Worm (Caenorhabditis elegans) whole organism, L2 larva: ENCODE data around the gene pgp-13.

ENCODE experiments used
- C34F6.9 ChIP-seq: fragments of 150-350 bp; optimal IDR thresholded peaks from 2 replicates; lab custom pipeline; 2014; ENCODE audit warnings: missing biosample characterization, missing genetic modification characterization
- F13H6.1 ChIP-seq: sonication (generic microtip); optimal IDR thresholded peaks from 2 replicates; lab custom pipeline; 2016; ENCODE audit warnings: missing genetic modification characterization, missing compliant biosample characterization
- Y55F3AM.14 ChIP-seq: fragments of 200-800 bp; sonication (Bioruptor generic); optimal IDR thresholded peaks from 2 replicates; lab custom pipeline; 2018; ENCODE audit warnings: mild to moderate bottlenecking, missing genetic modification characterization, missing compliant biosample characterization
- alr-1 ChIP-seq: fragments of 150-350 bp; optimal IDR thresholded peaks from 2 replicates; lab custom pipeline; 2014; ENCODE audit warnings: missing biosample characterization, missing genetic modification characterization
- ama-1 ChIP-seq: fragments of 150-350 bp; optimal IDR thresholded peaks from 2 replicates; lab custom pipeline; 2018; ENCODE audit warnings: inconsistent platforms
- blmp-1 ChIP-seq: sonication (generic microtip); optimal IDR thresholded peaks from 2 replicates; lab custom pipeline; 2017; ENCODE audit warnings: missing genetic modification characterization, mild to moderate bottlenecking, missing compliant biosample characterization, antibody characterized with exemption, moderate library complexity; ENCODE audit not compliant: insufficient read depth
- ceh-16 ChIP-seq: fragments of 150-350 bp; optimal IDR thresholded peaks from 2 replicates; lab custom pipeline; 2014; ENCODE audit warnings: missing biosample characterization, missing genetic modification characterization
- ceh-82 ChIP-seq: fragments of 150-350 bp; optimal IDR thresholded peaks from 2 replicates; lab custom pipeline; 2014; ENCODE audit warnings: missing biosample characterization, missing genetic modification characterization
- crh-2 ChIP-seq: sonication (generic microtip); optimal IDR thresholded peaks from 2 replicates; lab custom pipeline; 2017; ENCODE audit warnings: missing biosample characterization, missing genetic modification characterization
- dmd-4 ChIP-seq: sonication (generic microtip); optimal IDR thresholded peaks from 2 replicates; lab custom pipeline; 2017; ENCODE audit warnings: missing biosample characterization, missing genetic modification characterization
- egl-27 ChIP-seq: sonication (generic microtip); optimal IDR thresholded peaks from 3 replicates; lab custom pipeline; 2017; ENCODE audit warnings: missing biosample characterization, missing genetic modification reagents, missing genetic modification characterization
- elt-1 ChIP-seq: fragments of 150-350 bp; optimal IDR thresholded peaks from 2 replicates; lab custom pipeline; 2014; ENCODE audit warnings: missing biosample characterization, missing genetic modification characterization
- fos-1 ChIP-seq: fragments of 150-350 bp; optimal IDR thresholded peaks from 2 replicates; lab custom pipeline; 2014; ENCODE audit warnings: missing biosample characterization, missing genetic modification characterization
- lin-11 ChIP-seq: fragments of 150-350 bp; sonication (generic microtip); optimal IDR thresholded peaks from 2 replicates; lab custom pipeline; 2014; ENCODE audit warnings: missing biosample characterization, missing genetic modification characterization, inconsistent platforms, mixed read lengths
- lin-13 ChIP-seq: fragments of 150-350 bp; optimal IDR thresholded peaks from 2 replicates; lab custom pipeline; 2014; ENCODE audit warnings: missing biosample characterization, missing genetic modification reagents, missing genetic modification characterization
- mab-5 ChIP-seq: fragments of 150-350 bp; optimal IDR thresholded peaks from 2 replicates; lab custom pipeline; 2014; ENCODE audit warnings: missing biosample characterization, missing genetic modification characterization
- mdl-1 ChIP-seq, 2 experiments: fragments of 150-350 bp in 1 of 2; sonication (generic microtip) in 1 of 2; optimal IDR thresholded peaks; 2 replicates each; lab custom pipeline; 2017; ENCODE audit warnings: missing biosample characterization in 2 of 2, missing genetic modification characterization in 2 of 2
- nhr-10 ChIP-seq: sonication (generic microtip); optimal IDR thresholded peaks from 2 replicates; lab custom pipeline; 2017; ENCODE audit warnings: missing biosample characterization, missing genetic modification characterization
- nhr-12 ChIP-seq: fragments of 150-350 bp; optimal IDR thresholded peaks from 2 replicates; lab custom pipeline; 2014; ENCODE audit warnings: missing biosample characterization, missing genetic modification characterization
- nhr-129 ChIP-seq: fragments of 150-350 bp; optimal IDR thresholded peaks from 2 replicates; lab custom pipeline; 2014; ENCODE audit warnings: missing biosample characterization, missing genetic modification characterization
- nhr-21 ChIP-seq: fragments of 150-350 bp; optimal IDR thresholded peaks from 2 replicates; lab custom pipeline; 2014; ENCODE audit warnings: missing biosample characterization, missing genetic modification characterization
- nhr-23 ChIP-seq: fragments of 150-350 bp; optimal IDR thresholded peaks from 2 replicates; lab custom pipeline; 2014; ENCODE audit warnings: missing biosample characterization, missing genetic modification reagents, missing genetic modification characterization
- nhr-25 ChIP-seq: fragments of 150-350 bp; sonication (generic microtip); optimal IDR thresholded peaks from 3 replicates; lab custom pipeline; 2014; ENCODE audit warnings: missing biosample characterization, missing genetic modification characterization
- nhr-6 ChIP-seq: fragments of 150-350 bp; optimal IDR thresholded peaks from 2 replicates; lab custom pipeline; 2014; ENCODE audit warnings: missing biosample characterization, missing genetic modification characterization
- peb-1 ChIP-seq: fragments of 150-350 bp; optimal IDR thresholded peaks from 2 replicates; lab custom pipeline; 2014; ENCODE audit warnings: missing biosample characterization, missing genetic modification characterization
- sma-9 ChIP-seq, 2 experiments: fragments of 150-350 bp in 1 of 2; sonication (generic microtip) in 1 of 2; optimal IDR thresholded peaks; 2 replicates each; lab custom pipeline; 2014 to 2016; ENCODE audit warnings: missing genetic modification characterization in 2 of 2, mild to moderate bottlenecking in 1 of 2, missing biosample characterization in 1 of 2, missing compliant biosample characterization in 1 of 2, missing genetic modification reagents in 1 of 2, moderate library complexity in 1 of 2
- snpc-4 ChIP-seq: fragments of 150-350 bp; optimal IDR thresholded peaks from 2 replicates; lab custom pipeline; 2014; ENCODE audit warnings: missing biosample characterization, missing genetic modification characterization
- unc-39 ChIP-seq: fragments of 150-350 bp; optimal IDR thresholded peaks from 2 replicates; lab custom pipeline; 2014; ENCODE audit warnings: missing biosample characterization, missing genetic modification characterization
- unc-55 ChIP-seq: fragments of 150-350 bp; sonication (generic microtip); optimal IDR thresholded peaks from 3 replicates; lab custom pipeline; 2014; ENCODE audit warnings: missing biosample characterization, missing genetic modification reagents, missing genetic modification characterization
- unc-62 ChIP-seq: fragments of 150-350 bp; optimal IDR thresholded peaks from 2 replicates; lab custom pipeline; 2014; ENCODE audit warnings: missing biosample characterization, missing genetic modification reagents, missing genetic modification characterization
- zag-1 ChIP-seq: fragments of 150-350 bp; optimal IDR thresholded peaks from 2 replicates; lab custom pipeline; 2014; ENCODE audit warnings: missing biosample characterization, missing genetic modification characterization

The pgp-13 gene

ce11 chrX:12761778-12762177, 23.2 kb downstream of the pgp-13 start, which contains the start of gene cept-1:
TSS of gene cept-1 (plus strand) at chrX:12762078.
- no peak for TF ChIP-seq nhr-10
- no peak for TF ChIP-seq fos-1 (tag; lab: Kevin White, UChicago)
- no peak for TF ChIP-seq lin-11 (tag; lab: Kevin White, UChicago)
- no peak for TF ChIP-seq nhr-12 (tag; lab: Kevin White, UChicago)
- TF ChIP-seq, all 48 proteins: peak for 0

ce11 chrX:12764009-12764408, 25.5 kb downstream of the pgp-13 start:
- TF ChIP-seq nhr-25 (tag; lab: Kevin White, UChicago) (no peak), blmp-1 (no peak), dmd-4 (tag; lab: Kevin White, UChicago) (no peak), nhr-21 (tag; lab: Kevin White, UChicago) (no peak), ceh-82 (no peak), egl-27 (tag; lab: Kevin White, UChicago) (no peak), zag-1 (no peak), unc-55 (no peak), mdl-1 (tag; optimal IDR thresholded peaks at IDR 0.05; lab: Kevin White, UChicago) (no peak), peb-1 (no peak)

ce11 chrX:12769697-12770096, 31.1 kb downstream of the pgp-13 start, which contains the start of gene ilc-17.1:
TSS of gene ilc-17.1 (minus strand) at chrX:12769797.
- TF ChIP-seq nhr-25 (tag; lab: Kevin White, UChicago) (no peak), C34F6.9 (tag; lab: Kevin White, UChicago) (no peak), blmp-1 (no peak), unc-55 (no peak), mdl-1 (tag; optimal IDR thresholded peaks at IDR 0.05; lab: Kevin White, UChicago) (no peak), snpc-4 (tag; lab: Kevin White, UChicago) (no peak), Y55F3AM.14 (no peak), nhr-129 (no peak), ama-1 (lab: Kevin White, UChicago) (no peak), nhr-10 (no peak), unc-39 (tag; lab: Kevin White, UChicago) (no peak), lin-13 (no peak), alr-1 (tag; lab: Kevin White, UChicago) (no peak), fos-1 (tag; lab: Kevin White, UChicago) (no peak), nhr-6 (tag; lab: Kevin White, UChicago) (no peak), nhr-23 (tag; lab: Kevin White, UChicago) (no peak), elt-1 (no peak), ceh-16 (no peak), dmd-4 (tag; lab: Kevin White, UChicago) (no peak), sma-9 (GFP tag; optimal IDR thresholded peaks at IDR 0.05; lab: Kevin White, UChicago) (no peak), sma-9 (tag; optimal IDR thresholded peaks at IDR 0.05; lab: Kevin White, UChicago) (no peak)

- TF ChIP-seq fos-1 (tag; lab: Kevin White, UChicago) (peak; percentile 25), F13H6.1 (tag; lab: Kevin White, UChicago) (peak; percentile 39), sma-9 (GFP tag; optimal IDR thresholded peaks at IDR 0.05; lab: Kevin White, UChicago) (peak; percentile 37), sma-9 (tag; optimal IDR thresholded peaks at IDR 0.05; lab: Kevin White, UChicago) (no peak), unc-62 (GFP tag; lab: Kevin White, UChicago) (no peak)
Observed at ce11 chrX:12780674-12781073, 42.1 kb downstream of the pgp-13 start.

ce11 chrX:12781712-12782444, 43.3 kb downstream of the pgp-13 start, which contains the start of gene alh-13:
TSS of gene alh-13 (plus strand) at chrX:12782394.
- TF ChIP-seq C34F6.9 (tag; lab: Kevin White, UChicago): no peak
- peak in 1 of 2 experiments; percentile 11 for TF ChIP-seq mdl-1 (tag; optimal IDR thresholded peaks at IDR 0.05; lab: Kevin White, UChicago)
- TF ChIP-seq blmp-1: peak; percentile 54
- TF ChIP-seq crh-2: peak; percentile 31
- TF ChIP-seq egl-27 (tag; lab: Kevin White, UChicago): no peak
- no peak for TF ChIP-seq mab-5 (tag; lab: Kevin White, UChicago)
- TF ChIP-seq nhr-25 (tag; lab: Kevin White, UChicago): no peak
- TF ChIP-seq nhr-21 (tag; lab: Kevin White, UChicago): peak; percentile 62
- TF ChIP-seq, all 48 proteins: peak for 4
